Worm (Caenorhabditis elegans) whole organism, L3 larva: ENCODE measurements around the gene ubxn-5.

Source experiments
- aly-2 ChIP-seq: fragments of 150-350 bp; optimal IDR thresholded peaks from 2 replicates; lab custom pipeline; 2014; ENCODE audit warnings: missing biosample characterization, missing genetic modification characterization
- ceh-82 ChIP-seq: fragments of 150-350 bp; optimal IDR thresholded peaks from 2 replicates; lab custom pipeline; 2014; ENCODE audit warnings: missing biosample characterization, missing genetic modification characterization
- ceh-9 ChIP-seq: sonication (generic microtip); optimal IDR thresholded peaks from 2 replicates; lab custom pipeline; 2018; ENCODE audit warnings: missing biosample characterization, missing genetic modification characterization
- egl-5 ChIP-seq: fragments of 150-350 bp; optimal IDR thresholded peaks from 2 replicates; lab custom pipeline; 2017; ENCODE audit warnings: missing biosample characterization, missing genetic modification reagents, missing genetic modification characterization, inconsistent platforms
- lin-39 ChIP-seq: fragments of 150-350 bp; optimal IDR thresholded peaks from 2 replicates; lab custom pipeline; 2018; ENCODE audit warnings: missing biosample characterization, missing genetic modification reagents, missing genetic modification characterization
- nfya-1 ChIP-seq: sonication (generic microtip); optimal IDR thresholded peaks from 2 replicates; lab custom pipeline; 2017; ENCODE audit warnings: missing genetic modification characterization, mild to moderate bottlenecking, missing compliant biosample characterization, antibody characterized with exemption, moderate library complexity; ENCODE audit not compliant: insufficient read depth
- nhr-28 ChIP-seq: fragments of 150-350 bp; optimal IDR thresholded peaks from 2 replicates; lab custom pipeline; 2014; ENCODE audit warnings: missing biosample characterization, missing genetic modification characterization
- nhr-67 ChIP-seq: fragments of 150-350 bp; optimal IDR thresholded peaks from 2 replicates; lab custom pipeline; 2014; ENCODE audit warnings: missing biosample characterization, missing genetic modification characterization
- pqm-1 ChIP-seq: fragments of 150-350 bp; optimal IDR thresholded peaks from 2 replicates; lab custom pipeline; 2017; ENCODE audit warnings: missing biosample characterization, missing genetic modification characterization, inconsistent platforms
- skn-1 ChIP-seq: fragments of 150-350 bp; optimal IDR thresholded peaks from 2 replicates; lab custom pipeline; 2014; ENCODE audit warnings: missing biosample characterization, missing genetic modification characterization
- tbx-2 ChIP-seq: sonication (generic microtip); optimal IDR thresholded peaks from 2 replicates; lab custom pipeline; 2016; ENCODE audit warnings: mild to moderate bottlenecking, missing genetic modification characterization, missing compliant biosample characterization
- unc-62 ChIP-seq: fragments of 150-350 bp; sonication (generic microtip); optimal IDR thresholded peaks from 4 replicates; lab custom pipeline; 2014; ENCODE audit warnings: missing biosample characterization, missing genetic modification reagents, missing genetic modification characterization
- zag-1 ChIP-seq: fragments of 150-350 bp; optimal IDR thresholded peaks from 2 replicates; lab custom pipeline; 2014; ENCODE audit warnings: missing biosample characterization, missing genetic modification characterization

- TF ChIP-seq nhr-67 (no peak), nhr-28 (no peak), unc-62 (GFP tag; lab: Kevin White, UChicago) (no peak), nfya-1 (peak; percentile 68), skn-1 (tag; lab: Kevin White, UChicago) (no peak), pqm-1 (tag; lab: Kevin White, UChicago) (no peak), tbx-2 (no peak), egl-5 (tag; lab: Kevin White, UChicago) (no peak), zag-1 (tag; lab: Kevin White, UChicago) (no peak), ceh-82 (no peak), ceh-9 (tag; lab: Kevin White, UChicago) (no peak), lin-39 (tag; lab: Kevin White, UChicago) (no peak), aly-2 (no peak)
Measured at ce11 chrII:10202275-10202674, 32.0 kb downstream of the ubxn-5 start.
